Fruit fly (Drosophila melanogaster): Measurements from ENCODE around the gene CG5850.

The CG5850 gene

dm6 chr2L:9948520-9948858 lies 15.3 kb downstream of the CG5850 start:
- TF ChIP-seq h (GFP tag; optimal IDR thresholded peaks at IDR 0.05) (peak; percentile 57), foxo (GFP tag; optimal IDR thresholded peaks at IDR 0.05) (no peak), jim (GFP tag; optimal IDR thresholded peaks at IDR 0.05) (no peak)

dm6 chr2L:9947738-9948519 lies 15.8 kb downstream of the CG5850 start:
- no peak for TF ChIP-seq pan (optimal IDR thresholded peaks at IDR 0.05)
- peak; percentile 39 for TF ChIP-seq Hnf4 (GFP tag; optimal IDR thresholded peaks at IDR 0.05)
- TF ChIP-seq h (GFP tag; optimal IDR thresholded peaks at IDR 0.05) = peak; percentile 85
- peak; percentile 48 for TF ChIP-seq Rel (GFP tag; optimal IDR thresholded peaks at IDR 0.05)
- TF ChIP-seq Rel (tag; optimal IDR thresholded peaks at IDR 0.05) = peak; percentile 33
- TF ChIP-seq woc (GFP tag; optimal IDR thresholded peaks at IDR 0.05) = peak; percentile 40
- TF ChIP-seq Myc (optimal IDR thresholded peaks at IDR 0.05) = peak; percentile 98
- no peak for TF ChIP-seq sage (GFP tag; optimal IDR thresholded peaks at IDR 0.05)
- peak; percentile 42 for TF ChIP-seq Hr83 (GFP tag; optimal IDR thresholded peaks at IDR 0.05; ENCODE audit: poor library complexity, severe bottlenecking)

- TF ChIP-seq Abd-B (GFP tag; optimal IDR thresholded peaks at IDR 0.05) (no peak), rgr (GFP tag; optimal IDR thresholded peaks at IDR 0.05) (peak; percentile 59), dsf (GFP tag; optimal IDR thresholded peaks at IDR 0.05; ENCODE audit: borderline replicate concordance) (no peak), lola (GFP tag; optimal IDR thresholded peaks at IDR 0.05) (no peak), CG32264 (GFP tag; optimal IDR thresholded peaks at IDR 0.05) (no peak), woc (GFP tag; optimal IDR thresholded peaks at IDR 0.05) (peak; percentile 17), OdsH (GFP tag; optimal IDR thresholded peaks at IDR 0.05) (peak; percentile 13), pan (optimal IDR thresholded peaks at IDR 0.05) (no peak), h (GFP tag; optimal IDR thresholded peaks at IDR 0.05) (peak; percentile 73), Hnf4 (GFP tag; optimal IDR thresholded peaks at IDR 0.05) (peak; percentile 76), dmrt93B (GFP tag; optimal IDR thresholded peaks at IDR 0.05) (no peak), Hr83 (GFP tag; optimal IDR thresholded peaks at IDR 0.05; ENCODE audit: poor library complexity, severe bottlenecking) (peak; percentile 94), tai (GFP tag; optimal IDR thresholded peaks at IDR 0.05) (no peak), Vsx2 (GFP tag; optimal IDR thresholded peaks at IDR 0.05; ENCODE audit: partially characterized antibody) (peak; percentile 47), sv (GFP tag; optimal IDR thresholded peaks at IDR 0.05) (no peak), Dif (GFP tag; optimal IDR thresholded peaks at IDR 0.05; ENCODE audit: partially characterized antibody) (peak; percentile 87), foxo (GFP tag; optimal IDR thresholded peaks at IDR 0.05) (peak in 1 of 2 experiments; percentile 29), Mio (GFP tag; optimal IDR thresholded peaks at IDR 0.05) (no peak), dl (GFP tag; optimal IDR thresholded peaks at IDR 0.05; ENCODE audit: insufficient read depth in 1 of 2, partially characterized antibody in 2 of 2) (peak; percentile 52 to 64), Rel (GFP tag; optimal IDR thresholded peaks at IDR 0.05) (peak; percentile 76), Rel (tag; optimal IDR thresholded peaks at IDR 0.05) (peak; percentile 69), ey (GFP tag; optimal IDR thresholded peaks at IDR 0.05) (peak; percentile 19), sage (GFP tag; optimal IDR thresholded peaks at IDR 0.05) (no peak), jim (GFP tag; optimal IDR thresholded peaks at IDR 0.05) (peak; percentile 34), HLH106 (tag; optimal IDR thresholded peaks at IDR 0.05) (no peak), psq (GFP tag; optimal IDR thresholded peaks at IDR 0.05) (no peak), Sp1 (GFP tag; optimal IDR thresholded peaks at IDR 0.05) (peak; percentile 36), CrebA (GFP tag; optimal IDR thresholded peaks at IDR 0.05; ENCODE audit: borderline replicate concordance) (no peak), N (GFP tag; optimal IDR thresholded peaks at IDR 0.05) (no peak), Dfd (GFP tag; optimal IDR thresholded peaks at IDR 0.05) (no peak), fru (GFP tag; optimal IDR thresholded peaks at IDR 0.05) (peak; percentile 52), GATAd (GFP tag; optimal IDR thresholded peaks at IDR 0.05) (no peak), CG9705 (GFP tag; optimal IDR thresholded peaks at IDR 0.05) (no peak), Myc (optimal IDR thresholded peaks at IDR 0.05) (no peak), br (GFP tag; optimal IDR thresholded peaks at IDR 0.05) (peak; percentile 46), brk (GFP tag; optimal IDR thresholded peaks at IDR 0.05) (peak; percentile 1), Hr78 (GFP tag; optimal IDR thresholded peaks at IDR 0.05) (no peak), usp (GFP tag; optimal IDR thresholded peaks at IDR 0.05) (no peak), Jra (GFP tag; optimal IDR thresholded peaks at IDR 0.05) (peak; percentile 25)
Measured at dm6 chr2L:9947265-9947664, 16.5 kb downstream of the CG5850 start, which contains the start of gene CG5853. TSS of gene CG5853 (minus strand) at chr2L:9947648.
